Worm (Caenorhabditis elegans) whole organism, midembryonic: Measurements from ENCODE around the gene C15H11.11.

Experiments
- tab-1 ChIP-seq: fragments of 200-800 bp; sonication (Bioruptor generic); IDR thresholded peaks from 2 replicates; pipeline ENCODE4 v1.3.6; 2022; ENCODE audit warnings: missing genetic modification characterization, missing compliant biosample characterization
- ztf-23 ChIP-seq: fragments of 200-800 bp; sonication (Bioruptor generic); IDR thresholded peaks from 2 replicates; pipeline ENCODE4 v1.3.6; 2022; ENCODE audit warnings: missing genetic modification reagents, missing genetic modification characterization, missing compliant biosample characterization
- ztf-29 ChIP-seq: fragments of 200-800 bp; sonication (Bioruptor generic); IDR thresholded peaks from 2 replicates; pipeline ENCODE4 v1.3.6; 2022; ENCODE audit warnings: missing genetic modification reagents, missing genetic modification characterization, missing compliant biosample characterization

ce11 chrV:14394743-14395142 is 20.6 kb upstream of the C15H11.11 start, which contains the start of gene C15H11.13:
- TF ChIP-seq tab-1 (GFP tag; lab: Robert Waterston, UW) (no peak), ztf-29 (GFP tag; lab: Robert Waterston, UW) (no peak), ztf-23 (GFP tag; lab: Robert Waterston, UW) (no peak)
